Fruit fly (Drosophila melanogaster) whole organism, embryonic: ENCODE results near the gene CG12115.

ENCODE experiments used
- Abd-B ChIP-seq: fragments of 200-800 bp; sonication (Bioruptor generic); optimal IDR thresholded peaks from 2 replicates; lab custom pipeline; 2018; ENCODE audit warnings: missing biosample characterization, mild to moderate bottlenecking, missing genetic modification characterization, moderate library complexity
- Adf1 ChIP-seq: fragments of 200-800 bp; sonication (Bioruptor generic); IDR thresholded peaks from 2 replicates; pipeline ENCODE4 v1.3.6; 2022; ENCODE audit warnings: missing biosample characterization, missing genetic modification characterization
- Awh ChIP-seq: fragments of 200-800 bp; sonication (Bioruptor generic); IDR thresholded peaks from 2 replicates; pipeline ENCODE4, ENCODE4 v1.3.6; 2022; ENCODE audit warnings: missing biosample characterization, missing genetic modification characterization
- BEAF-32 ChIP-seq: fragments of 200-800 bp; sonication (Bioruptor generic); optimal IDR thresholded peaks from 3 replicates; lab custom pipeline; 2017; ENCODE audit warnings: missing biosample characterization, missing genetic modification characterization, mild to moderate bottlenecking, moderate library complexity, missing genetic modification reagents
- Bteb2 ChIP-seq: fragments of 200-800 bp; sonication (Bioruptor generic); optimal IDR thresholded peaks from 2 replicates; lab custom pipeline; 2016; ENCODE audit warnings: missing biosample characterization, missing genetic modification characterization
- CG10267 ChIP-seq: fragments of 200-800 bp; sonication (Bioruptor generic); optimal IDR thresholded peaks from 2 replicates; lab custom pipeline; 2018; ENCODE audit warnings: missing biosample characterization, mild to moderate bottlenecking, missing genetic modification characterization, moderate library complexity
- CG10565 ChIP-seq: fragments of 200-800 bp; sonication (Bioruptor generic); optimal IDR thresholded peaks from 3 replicates; lab custom pipeline; 2016; ENCODE audit warnings: missing biosample characterization, mild to moderate bottlenecking, missing genetic modification characterization
- CG12391 ChIP-seq: fragments of 200-800 bp; sonication (Bioruptor generic); optimal IDR thresholded peaks from 3 replicates; lab custom pipeline; 2018; ENCODE audit warnings: missing biosample characterization, mild to moderate bottlenecking, missing genetic modification characterization, moderate library complexity
- CG12744 ChIP-seq: fragments of 200-800 bp; sonication (Bioruptor generic); optimal IDR thresholded peaks from 2 replicates; lab custom pipeline; 2016; ENCODE audit warnings: missing biosample characterization, missing genetic modification characterization
- CG13287 ChIP-seq: fragments of 200-800 bp; sonication (Bioruptor generic); IDR thresholded peaks from 2 replicates; pipeline ENCODE4 v1.3.6; 2022; ENCODE audit warnings: missing biosample characterization, missing genetic modification characterization; ENCODE audit not compliant: partially characterized antibody
- CG13624 ChIP-seq: fragments of 200-800 bp; sonication (Bioruptor generic); optimal IDR thresholded peaks from 2 replicates; lab custom pipeline; 2016; ENCODE audit warnings: missing biosample characterization, missing genetic modification characterization
- CG13894 ChIP-seq: fragments of 200-800 bp; sonication (Bioruptor generic); optimal IDR thresholded peaks from 3 replicates; lab custom pipeline; 2018; ENCODE audit warnings: missing biosample characterization, mild to moderate bottlenecking, missing genetic modification characterization, moderate library complexity
- CG14014 ChIP-seq: fragments of 200-800 bp; sonication (Bioruptor generic); IDR thresholded peaks from 2 replicates; pipeline ENCODE4 v1.3.6; 2022; ENCODE audit warnings: missing biosample characterization, missing genetic modification characterization
- CG1603 ChIP-seq: fragments of 200-800 bp; sonication (Bioruptor generic); optimal IDR thresholded peaks from 2 replicates; lab custom pipeline; 2019; ENCODE audit warnings: missing biosample characterization, mild to moderate bottlenecking, missing genetic modification characterization, moderate library complexity
- CG18011 ChIP-seq: fragments of 200-800 bp; sonication (Bioruptor generic); optimal IDR thresholded peaks from 2 replicates; lab custom pipeline; 2017; ENCODE audit warnings: missing biosample characterization, missing genetic modification characterization, mild to moderate bottlenecking, moderate library complexity, missing genotype
- CG2120 ChIP-seq: fragments of 200-800 bp; sonication (Bioruptor generic); optimal IDR thresholded peaks from 3 replicates; lab custom pipeline; 2016; ENCODE audit warnings: missing biosample characterization, missing genetic modification characterization
- CG3065 ChIP-seq: fragments of 200-800 bp; sonication (Bioruptor generic); optimal IDR thresholded peaks from 2 replicates; lab custom pipeline; 2016; ENCODE audit warnings: missing biosample characterization, missing genetic modification characterization
- Dbx ChIP-seq: fragments of 200-800 bp; sonication (Bioruptor generic); IDR thresholded peaks from 3 replicates; pipeline ENCODE4 v1.3.6; 2022; ENCODE audit warnings: missing biosample characterization, missing genetic modification characterization
- Drgx ChIP-seq: fragments of 200-800 bp; sonication (Bioruptor generic); IDR thresholded peaks from 2 replicates; pipeline ENCODE4 v1.3.6; 2022; ENCODE audit warnings: missing biosample characterization, missing genetic modification characterization
- E2f2 ChIP-seq: fragments of 200-800 bp; sonication (Bioruptor generic); IDR thresholded peaks from 2 replicates; pipeline ENCODE4 v1.3.6; 2022; ENCODE audit warnings: missing biosample characterization, missing genetic modification characterization
- Ets97D ChIP-seq: fragments of 200-800 bp; sonication (Bioruptor generic); optimal IDR thresholded peaks from 3 replicates; lab custom pipeline; 2016; ENCODE audit warnings: missing biosample characterization, missing genetic modification characterization
- MBD-R2 ChIP-seq: fragments of 200-800 bp; sonication (Bioruptor generic); IDR thresholded peaks from 2 replicates; pipeline ENCODE4 v1.3.6; 2022; ENCODE audit warnings: missing biosample characterization, missing genetic modification characterization
- Nf-YA ChIP-seq: fragments of 200-800 bp; sonication (Bioruptor generic); IDR thresholded peaks from 2 replicates; pipeline ENCODE4 v1.3.6; 2022; ENCODE audit warnings: missing biosample characterization, missing genetic modification characterization
- Nf-YB ChIP-seq: fragments of 200-800 bp; sonication (Bioruptor generic); optimal IDR thresholded peaks from 3 replicates; lab custom pipeline; 2019; ENCODE audit warnings: missing biosample characterization, mild to moderate bottlenecking, missing genetic modification characterization, moderate library complexity
- Nf-YC ChIP-seq: fragments of 200-800 bp; optimal IDR thresholded peaks from 3 replicates; lab custom pipeline; 2019; ENCODE audit warnings: missing biosample characterization, mild to moderate bottlenecking, missing genetic modification characterization, moderate library complexity
- Xbp1 ChIP-seq: fragments of 200-800 bp; sonication (Bioruptor generic); optimal IDR thresholded peaks from 3 replicates; lab custom pipeline; 2016; ENCODE audit warnings: missing biosample characterization, mild to moderate bottlenecking, missing genetic modification characterization
- az2 ChIP-seq: fragments of 200-800 bp; sonication (Bioruptor generic); optimal IDR thresholded peaks from 3 replicates; lab custom pipeline; 2016; ENCODE audit warnings: missing biosample characterization, missing genetic modification characterization
- cad ChIP-seq: fragments of >200 bp; optimal IDR thresholded peaks from 2 replicates; lab custom pipeline; 2017; ENCODE audit warnings: missing biosample characterization, missing genetic modification characterization
- ci ChIP-seq: fragments of 200-800 bp; sonication (Bioruptor generic); IDR thresholded peaks from 3 replicates; pipeline ENCODE4 v1.3.6; 2022; ENCODE audit warnings: missing biosample characterization, missing genetic modification characterization
- croc ChIP-seq: fragments of 200-800 bp; sonication (Bioruptor generic); conservative IDR thresholded peaks from 3 replicates; pipeline ENCODE4 v1.3.6; 2022; ENCODE audit warnings: missing biosample characterization, missing genetic modification characterization
- cwo ChIP-seq: fragments of 200-800 bp; sonication (Bioruptor generic); optimal IDR thresholded peaks from 3 replicates; lab custom pipeline; 2017; ENCODE audit warnings: missing biosample characterization, missing genetic modification characterization, mild to moderate bottlenecking, moderate library complexity, missing genetic modification reagents
- da ChIP-seq: fragments of 200-800 bp; sonication (Bioruptor generic); optimal IDR thresholded peaks from 2 replicates; lab custom pipeline; 2016; ENCODE audit warnings: missing biosample characterization, missing genetic modification characterization
- exex ChIP-seq: fragments of 200-800 bp; sonication (Bioruptor generic); optimal IDR thresholded peaks from 4 replicates; lab custom pipeline; 2018; ENCODE audit warnings: missing biosample characterization, mild to moderate bottlenecking, missing genetic modification characterization, moderate library complexity
- gcm ChIP-seq: fragments of 200-800 bp; sonication (Bioruptor generic); optimal IDR thresholded peaks from 2 replicates; lab custom pipeline; 2019; ENCODE audit warnings: missing biosample characterization, mild to moderate bottlenecking, missing genetic modification characterization, moderate library complexity
- insv ChIP-seq, 2 experiments: fragments of 200-800 bp; sonication (Bioruptor generic); optimal IDR thresholded peaks; 3 replicates each; lab custom pipeline; 2016 to 2018; ENCODE audit warnings: missing biosample characterization in 2 of 2, missing genetic modification characterization in 2 of 2
- lbe ChIP-seq: fragments of 200-800 bp; sonication (Bioruptor generic); optimal IDR thresholded peaks from 2 replicates; lab custom pipeline; 2016; ENCODE audit warnings: missing biosample characterization, mild to moderate bottlenecking, missing genetic modification characterization
- lilli ChIP-seq: fragments of 200-800 bp; sonication (Bioruptor generic); optimal IDR thresholded peaks from 3 replicates; lab custom pipeline; 2016; ENCODE audit warnings: missing biosample characterization, missing genetic modification characterization
- nmo ChIP-seq: fragments of 200-800 bp; sonication (Bioruptor generic); optimal IDR thresholded peaks from 2 replicates; lab custom pipeline; 2018; ENCODE audit warnings: missing biosample characterization, mild to moderate bottlenecking, missing genetic modification characterization, moderate library complexity
- pan ChIP-seq, 4 experiments: fragments of >200 bp in 3 of 4; fragments of 200-800 bp in 1 of 4; sonication (Bioruptor generic) in 1 of 4; optimal IDR thresholded peaks in 3 of 4; IDR thresholded peaks in 1 of 4; 2 replicates each; pipeline versions ENCODE4 v1.3.6 to Lab custom; 2017 to 2022; ENCODE audit warnings: missing biosample characterization in 2 of 4, missing genetic modification characterization in 2 of 4, mixed read lengths in 1 of 4
- prd ChIP-seq, 3 experiments: fragments of >200 bp in 2 of 3; fragments of 200-800 bp in 1 of 3; sonication (Bioruptor generic) in 1 of 3; optimal IDR thresholded peaks in 2 of 3; IDR thresholded peaks in 1 of 3; 2 replicates in 2 of 3; 3 replicates in 1 of 3; pipeline versions ENCODE4 v1.3.6 to Lab custom; 2017 to 2022; ENCODE audit warnings: missing biosample characterization in 1 of 3, missing genetic modification characterization in 1 of 3
- scrt ChIP-seq: fragments of 200-800 bp; sonication (Bioruptor generic); optimal IDR thresholded peaks from 2 replicates; lab custom pipeline; 2018; ENCODE audit warnings: missing biosample characterization, mild to moderate bottlenecking, missing genetic modification characterization, moderate library complexity
- sens ChIP-seq: fragments of 200-800 bp; sonication (Bioruptor generic); peaks from one replicate; lab custom pipeline; 2016; ENCODE audit warnings: missing biosample characterization, missing genetic modification characterization
- sr ChIP-seq: fragments of 200-800 bp; sonication (Bioruptor generic); IDR thresholded peaks from 3 replicates; pipeline ENCODE4 v1.3.6; 2022; ENCODE audit warnings: missing biosample characterization, missing genetic modification characterization
- sug ChIP-seq: fragments of 200-800 bp; optimal IDR thresholded peaks from 2 replicates; lab custom pipeline; 2019; ENCODE audit warnings: missing biosample characterization, mild to moderate bottlenecking, missing genetic modification characterization, moderate library complexity
- tll ChIP-seq, 2 experiments: fragments of 200-800 bp in 1 of 2; fragments of >200 bp in 1 of 2; sonication (Bioruptor generic) in 1 of 2; optimal IDR thresholded peaks; 2 replicates each; lab custom pipeline; 2017 to 2019; ENCODE audit warnings: missing biosample characterization in 2 of 2, missing genetic modification characterization in 2 of 2, mild to moderate bottlenecking in 1 of 2, moderate library complexity in 1 of 2
- trem ChIP-seq: fragments of 200-800 bp; optimal IDR thresholded peaks from 3 replicates; lab custom pipeline; 2019; ENCODE audit warnings: missing biosample characterization, mild to moderate bottlenecking, missing genetic modification characterization, moderate library complexity
- unc-4 ChIP-seq: fragments of 200-800 bp; sonication (Bioruptor generic); IDR thresholded peaks from 2 replicates; pipeline ENCODE4 v1.3.6; 2022; ENCODE audit warnings: missing biosample characterization, missing genetic modification characterization; ENCODE audit not compliant: partially characterized antibody
- zfh1 ChIP-seq: fragments of 200-800 bp; sonication (Bioruptor generic); IDR thresholded peaks from 3 replicates; pipeline ENCODE4 v1.3.6; 2022; ENCODE audit warnings: missing biosample characterization, missing genetic modification characterization

CG12115 gene

dm6 chrX:9152127-9152598, 38.2 kb downstream of the CG12115 start (continued):
- peak; percentile 31 for TF ChIP-seq MBD-R2 (GFP tag; lab: Robert Waterston, UW)
- TF ChIP-seq sug (tag; lab: Kevin White, UChicago): peak; percentile 33
- peak; percentile 69 for TF ChIP-seq CG13894
- peak; percentile 39 for TF ChIP-seq gcm (GFP tag; lab: Kevin White, UChicago)
- peak; percentile 13; the same call in 1 of the 2 replicates for TF ChIP-seq CG13287
- TF ChIP-seq Bteb2 (GFP tag; lab: Kevin White, UChicago): peak; percentile 17
- TF ChIP-seq BEAF-32 (GFP tag; lab: Kevin White, UChicago): peak; percentile 5
- TF ChIP-seq CG10565 (GFP tag; lab: Kevin White, UChicago): no peak
- TF ChIP-seq tll (GFP tag; optimal IDR thresholded peaks at IDR 0.05; lab: Kevin White, UChicago): peak in 1 of 2 experiments; percentile 22
- TF ChIP-seq Adf1 (GFP tag; lab: Robert Waterston, UW): peak; percentile 45
- TF ChIP-seq E2f2 (GFP tag; lab: Robert Waterston, UW): peak; percentile 30; the same call in 1 of the 2 replicates
- TF ChIP-seq ci: peak; percentile 73; the same call in 2 of the 3 replicates
- TF ChIP-seq lbe: peak; percentile 70
- TF ChIP-seq Xbp1 (GFP tag; lab: Kevin White, UChicago): peak; percentile 39
- peak; percentile 57 for TF ChIP-seq CG13624 (GFP tag; lab: Kevin White, UChicago)
- peak; percentile 27 for TF ChIP-seq nmo
- TF ChIP-seq CG18011 (GFP tag; lab: Kevin White, UChicago): peak; percentile 13
- TF ChIP-seq cad (GFP tag; lab: Kevin White, UChicago): no peak
- no peak for TF ChIP-seq prd (optimal IDR thresholded peaks at IDR 0.05; lab: Kevin White, UChicago)
- 0 out of 3 replicates have a peak, but pooled peaks have one; percentile 39 for TF ChIP-seq prd (GFP tag; IDR thresholded peaks at IDR 0.05; lab: Robert Waterston, UW)
- TF ChIP-seq sr (GFP tag; lab: Robert Waterston, UW): peak; percentile 53; the same call in 1 of the 3 replicates
- 0 out of 2 replicates have a peak, but pooled peaks have one; percentile 23 for TF ChIP-seq unc-4 (GFP tag; lab: Robert Waterston, UW)
- peak; percentile 33 for TF ChIP-seq az2 (GFP tag; lab: Kevin White, UChicago)
- peak; percentile 76 for TF ChIP-seq Nf-YC
- TF ChIP-seq CG10267 (tag; lab: Kevin White, UChicago): peak; percentile 24
- peak; percentile 75; the same call in 2 of the 3 replicates for TF ChIP-seq Dbx (GFP tag; lab: Robert Waterston, UW)
- TF ChIP-seq cwo: peak; percentile 39
- peak; percentile 31 for TF ChIP-seq CG12391 (tag; lab: Kevin White, UChicago)
- TF ChIP-seq Drgx: peak; percentile 68
- TF ChIP-seq Nf-YB (GFP tag; lab: Kevin White, UChicago): peak; percentile 53
- peak; percentile 15 for TF ChIP-seq CG1603 (tag; lab: Kevin White, UChicago)
- peak; percentile 59; the same call in 1 of the 2 replicates for TF ChIP-seq CG14014 (GFP tag; lab: Robert Waterston, UW)
- TF ChIP-seq lilli: peak; percentile 42
- TF ChIP-seq CG2120: peak; percentile 48
- peak; percentile 49; the same call in 1 of the 3 replicates for TF ChIP-seq zfh1 (GFP tag; lab: Robert Waterston, UW)
- TF ChIP-seq pan (optimal IDR thresholded peaks at IDR 0.05; lab: Kevin White, UChicago): no peak
- peak in 1 of 2 experiments; percentile 55 for TF ChIP-seq pan (GFP tag; optimal IDR thresholded peaks at IDR 0.05 in 1 of 2, IDR thresholded peaks at IDR 0.05 in 1 of 2)
- 0 out of 2 replicates have a peak, but pooled peaks have one; percentile 8 for TF ChIP-seq Nf-YA (GFP tag; lab: Robert Waterston, UW)
- peak; percentile 41 for TF ChIP-seq trem (tag; lab: Kevin White, UChicago)
- TF ChIP-seq Abd-B (GFP tag; lab: Kevin White, UChicago): no peak
- no peak for TF ChIP-seq da (GFP tag; lab: Kevin White, UChicago)
- TF ChIP-seq scrt (GFP tag; lab: Kevin White, UChicago): peak; percentile 12
- TF ChIP-seq sens (GFP tag; lab: Kevin White, UChicago): peak; percentile 79
- TF ChIP-seq croc (GFP tag; lab: Robert Waterston, UW): no peak
- peak; percentile 12 for TF ChIP-seq CG3065 (GFP tag; lab: Kevin White, UChicago)
- TF ChIP-seq insv (GFP tag; optimal IDR thresholded peaks at IDR 0.05; lab: Kevin White, UChicago): peak in 1 of 2 experiments; percentile 7
- no peak; the same call in 1 of the 2 replicates for TF ChIP-seq Awh (GFP tag; lab: Robert Waterston, UW)
- peak; percentile 40 for TF ChIP-seq CG12744 (GFP tag; lab: Kevin White, UChicago)
- peak; percentile 15 for TF ChIP-seq Ets97D (GFP tag; lab: Kevin White, UChicago)
- TF ChIP-seq exex (tag; lab: Kevin White, UChicago): peak; percentile 22
